Fruit fly (Drosophila melanogaster) whole organism, embryonic: ENCODE measurements around the gene sle.

Source experiments
- Atf6 ChIP-seq: fragments of 200-800 bp; sonication (Bioruptor generic); IDR thresholded peaks from 2 replicates; pipeline ENCODE4 v1.3.6; 2022; ENCODE audit warnings: missing biosample characterization, missing genetic modification characterization
- B-H2 ChIP-seq: fragments of 200-800 bp; sonication (Bioruptor generic); optimal IDR thresholded peaks from 2 replicates; lab custom pipeline; 2018; ENCODE audit warnings: missing biosample characterization, mild to moderate bottlenecking, missing genetic modification characterization
- CG10543 ChIP-seq: fragments of 200-800 bp; sonication (Bioruptor generic); optimal IDR thresholded peaks from 3 replicates; lab custom pipeline; 2017; ENCODE audit warnings: missing biosample characterization, mild to moderate bottlenecking, missing genetic modification characterization, moderate library complexity
- CG14014 ChIP-seq: fragments of 200-800 bp; sonication (Bioruptor generic); IDR thresholded peaks from 2 replicates; pipeline ENCODE4 v1.3.6; 2022; ENCODE audit warnings: missing biosample characterization, missing genetic modification characterization
- CG14667 ChIP-seq: fragments of 200-800 bp; sonication (Bioruptor generic); IDR thresholded peaks from 2 replicates; pipeline ENCODE4 v1.3.6; 2022; ENCODE audit warnings: missing biosample characterization, missing genetic modification characterization
- CG1529 ChIP-seq: fragments of 200-800 bp; sonication (Bioruptor generic); optimal IDR thresholded peaks from 3 replicates; lab custom pipeline; 2018; ENCODE audit warnings: missing biosample characterization, missing genetic modification characterization
- CG15601 ChIP-seq: fragments of 200-800 bp; sonication (Bioruptor generic); optimal IDR thresholded peaks from 3 replicates; lab custom pipeline; 2019; ENCODE audit warnings: missing biosample characterization, mild to moderate bottlenecking, missing genetic modification characterization, moderate library complexity
- CG15696 ChIP-seq: fragments of 200-800 bp; sonication (Bioruptor generic); optimal IDR thresholded peaks from 2 replicates; lab custom pipeline; 2019; ENCODE audit warnings: missing biosample characterization, mild to moderate bottlenecking, missing genetic modification characterization, moderate library complexity
- CG1603 ChIP-seq: fragments of 200-800 bp; sonication (Bioruptor generic); optimal IDR thresholded peaks from 2 replicates; lab custom pipeline; 2019; ENCODE audit warnings: missing biosample characterization, mild to moderate bottlenecking, missing genetic modification characterization, moderate library complexity
- CG17568 ChIP-seq: fragments of 200-800 bp; sonication (Bioruptor generic); optimal IDR thresholded peaks from 2 replicates; lab custom pipeline; 2018; ENCODE audit warnings: missing biosample characterization, mild to moderate bottlenecking, missing genetic modification characterization, moderate library complexity
- CG18619 ChIP-seq: fragments of 200-800 bp; sonication (Bioruptor generic); optimal IDR thresholded peaks from 3 replicates; lab custom pipeline; 2017; ENCODE audit warnings: missing biosample characterization, mild to moderate bottlenecking, missing genetic modification characterization
- CG2120 ChIP-seq: fragments of 200-800 bp; sonication (Bioruptor generic); optimal IDR thresholded peaks from 3 replicates; lab custom pipeline; 2016; ENCODE audit warnings: missing biosample characterization, missing genetic modification characterization
- CG4282 ChIP-seq: fragments of 200-800 bp; sonication (Bioruptor generic); optimal IDR thresholded peaks from 2 replicates; lab custom pipeline; 2016; ENCODE audit warnings: missing biosample characterization, missing genetic modification characterization
- CG7372 ChIP-seq: fragments of 200-800 bp; sonication (Bioruptor generic); IDR thresholded peaks from 2 replicates; pipeline ENCODE4 v1.3.6; 2022; ENCODE audit warnings: missing biosample characterization, missing genetic modification characterization
- CG8478 ChIP-seq: fragments of >200 bp; optimal IDR thresholded peaks from 2 replicates; lab custom pipeline; 2018
- CG8765 ChIP-seq: fragments of 200-800 bp; sonication (Bioruptor generic); IDR thresholded peaks from 2 replicates; pipeline ENCODE4 v1.3.6; 2022; ENCODE audit warnings: missing biosample characterization, missing genetic modification characterization
- CG9609 ChIP-seq: fragments of 200-800 bp; sonication (Bioruptor generic); optimal IDR thresholded peaks from 3 replicates; lab custom pipeline; 2016; ENCODE audit warnings: missing biosample characterization, missing genetic modification characterization
- CoRest ChIP-seq: fragments of 200-800 bp; sonication (Bioruptor generic); optimal IDR thresholded peaks from 3 replicates; lab custom pipeline; 2018; ENCODE audit warnings: missing biosample characterization, mild to moderate bottlenecking, missing genetic modification characterization, moderate library complexity
- D19A ChIP-seq: fragments of 200-800 bp; optimal IDR thresholded peaks from 3 replicates; lab custom pipeline; 2019; ENCODE audit warnings: missing biosample characterization, mild to moderate bottlenecking, missing genetic modification characterization, moderate library complexity
- Dp ChIP-seq: fragments of 200-800 bp; sonication (Bioruptor generic); optimal IDR thresholded peaks from 2 replicates; lab custom pipeline; 2018; ENCODE audit warnings: missing biosample characterization, mild to moderate bottlenecking, missing genetic modification characterization, moderate library complexity
- E2f1 ChIP-seq: fragments of 200-800 bp; sonication (Bioruptor generic); IDR thresholded peaks from 2 replicates; pipeline ENCODE4 v1.3.6; 2022; ENCODE audit warnings: missing biosample characterization, missing genetic modification characterization
- HLH3B ChIP-seq: fragments of 200-800 bp; sonication (Bioruptor generic); IDR thresholded peaks from 2 replicates; pipeline ENCODE4 v1.3.6; 2022; ENCODE audit warnings: missing biosample characterization, missing genetic modification characterization
- Lpt ChIP-seq: fragments of >200 bp; optimal IDR thresholded peaks from 2 replicates; lab custom pipeline; 2018; ENCODE audit warnings: missing biosample characterization, missing genetic modification characterization
- MESR4 ChIP-seq: fragments of 200-800 bp; sonication (Bioruptor generic); optimal IDR thresholded peaks from 2 replicates; lab custom pipeline; 2018; ENCODE audit warnings: missing biosample characterization, mild to moderate bottlenecking, missing genetic modification characterization, moderate library complexity
- NFAT ChIP-seq: fragments of 200-800 bp; sonication (Bioruptor generic); IDR thresholded peaks from 2 replicates; pipeline ENCODE4 v1.3.6; 2022; ENCODE audit warnings: missing biosample characterization, missing genetic modification characterization
- Nf-YB ChIP-seq: fragments of 200-800 bp; sonication (Bioruptor generic); optimal IDR thresholded peaks from 3 replicates; lab custom pipeline; 2019; ENCODE audit warnings: missing biosample characterization, mild to moderate bottlenecking, missing genetic modification characterization, moderate library complexity
- TFAM ChIP-seq: fragments of 200-800 bp; sonication (Bioruptor generic); optimal IDR thresholded peaks from 2 replicates; lab custom pipeline; 2017; ENCODE audit warnings: missing biosample characterization, missing genetic modification characterization, inconsistent platforms
- Trl ChIP-seq, 3 experiments: fragments of >200 bp in 2 of 3; fragments of 200-800 bp in 1 of 3; sonication (Bioruptor generic) in 1 of 3; optimal IDR thresholded peaks; 2 replicates in 1 of 3; 3 replicates in 2 of 3; lab custom pipeline; 2016 to 2017; ENCODE audit warnings: missing biosample characterization in 1 of 3, missing genetic modification characterization in 1 of 3
- ab ChIP-seq: fragments of 200-800 bp; sonication (Bioruptor generic); optimal IDR thresholded peaks from 2 replicates; lab custom pipeline; 2016; ENCODE audit warnings: missing biosample characterization, missing genetic modification characterization
- al ChIP-seq: fragments of 200-800 bp; sonication (Bioruptor generic); IDR thresholded peaks from 2 replicates; pipeline ENCODE4 v1.3.6; 2022; ENCODE audit warnings: missing biosample characterization, missing genetic modification characterization
- gsb-n ChIP-seq: fragments of 200-800 bp; sonication (Bioruptor generic); optimal IDR thresholded peaks from 3 replicates; lab custom pipeline; 2018; ENCODE audit warnings: missing biosample characterization, mild to moderate bottlenecking, missing genetic modification characterization
- hkb ChIP-seq, 2 experiments: fragments of 200-800 bp in 1 of 2; fragments of >200 bp in 1 of 2; sonication (Bioruptor generic) in 1 of 2; IDR thresholded peaks in 1 of 2; optimal IDR thresholded peaks in 1 of 2; 2 replicates each; pipeline versions ENCODE4 v1.3.6 to Lab custom; 2017 to 2022; ENCODE audit warnings: missing biosample characterization in 1 of 2, missing genetic modification characterization in 1 of 2
- kah ChIP-seq: fragments of 200-800 bp; sonication (Bioruptor generic); optimal IDR thresholded peaks from 2 replicates; lab custom pipeline; 2018; ENCODE audit warnings: missing biosample characterization, mild to moderate bottlenecking, missing genetic modification characterization
- nerfin-1 ChIP-seq: fragments of 200-800 bp; sonication (Bioruptor generic); optimal IDR thresholded peaks from 3 replicates; lab custom pipeline; 2019; ENCODE audit warnings: missing biosample characterization, mild to moderate bottlenecking, missing genetic modification characterization, moderate library complexity
- nmo ChIP-seq: fragments of 200-800 bp; sonication (Bioruptor generic); optimal IDR thresholded peaks from 2 replicates; lab custom pipeline; 2018; ENCODE audit warnings: missing biosample characterization, mild to moderate bottlenecking, missing genetic modification characterization, moderate library complexity
- pho ChIP-seq: fragments of 200-800 bp; sonication (Bioruptor generic); optimal IDR thresholded peaks from 2 replicates; lab custom pipeline; 2016; ENCODE audit warnings: missing biosample characterization, missing genetic modification characterization
- pnt ChIP-seq: fragments of 200-800 bp; sonication (Bioruptor generic); optimal IDR thresholded peaks from 3 replicates; lab custom pipeline; 2016; ENCODE audit warnings: missing biosample characterization, missing genetic modification characterization
- sc ChIP-seq, 3 experiments: fragments of >200 bp in 2 of 3; fragments of 200-800 bp in 1 of 3; sonication (Bioruptor generic) in 1 of 3; optimal IDR thresholded peaks; 2 replicates in 2 of 3; 3 replicates in 1 of 3; lab custom pipeline; 2017; ENCODE audit warnings: mild to moderate bottlenecking in 1 of 3, missing biosample characterization in 1 of 3, missing genetic modification characterization in 1 of 3, missing genetic modification reagents in 1 of 3
- stwl ChIP-seq: fragments of 200-800 bp; sonication (Bioruptor generic); optimal IDR thresholded peaks from 3 replicates; lab custom pipeline; 2018; ENCODE audit warnings: missing biosample characterization, mild to moderate bottlenecking, missing genetic modification characterization, moderate library complexity
- vnd ChIP-seq: fragments of 200-800 bp; sonication (Bioruptor generic); IDR thresholded peaks from 3 replicates; pipeline ENCODE4 v1.3.6; 2022; ENCODE audit warnings: missing biosample characterization, missing genetic modification characterization; ENCODE audit not compliant: partially characterized antibody
- zen2 ChIP-seq: fragments of 200-800 bp; sonication (Bioruptor generic); IDR thresholded peaks from 3 replicates; pipeline ENCODE4 v1.3.6; 2022; ENCODE audit warnings: missing biosample characterization, missing genetic modification characterization; ENCODE audit not compliant: partially characterized antibody
- zf30C ChIP-seq: fragments of 200-800 bp; sonication (Bioruptor generic); optimal IDR thresholded peaks from 3 replicates; lab custom pipeline; 2018; ENCODE audit warnings: missing biosample characterization, mild to moderate bottlenecking, missing genetic modification characterization

The sle gene

dm6 chr3R:10349987-10350386 is 17.1 kb downstream of the sle start, which contains the start of gene jumu (continued):
- TF ChIP-seq pnt (no peak), CG18619 (GFP tag; lab: Kevin White, UChicago) (peak; percentile 9), CG10543 (no peak), pho (GFP tag; lab: Kevin White, UChicago) (peak; percentile 17), CG15601 (tag; lab: Kevin White, UChicago) (peak; percentile 61), gsb-n (tag; lab: Kevin White, UChicago) (peak; percentile 10), CG14667 (GFP tag; lab: Robert Waterston, UW) (no peak), MESR4 (GFP tag; lab: Kevin White, UChicago) (peak; percentile 14), CG9609 (GFP tag; lab: Kevin White, UChicago) (peak; percentile 40), zf30C (GFP tag; lab: Kevin White, UChicago) (peak; percentile 2), CG1529 (no peak), NFAT (GFP tag; lab: Robert Waterston, UW) (no peak), CG15696 (tag; lab: Kevin White, UChicago) (peak; percentile 21), Atf6 (no peak), CG7372 (GFP tag; lab: Robert Waterston, UW) (no peak), kah (GFP tag; lab: Kevin White, UChicago) (peak; percentile 3), Trl (optimal IDR thresholded peaks at IDR 0.05; lab: Kevin White, UChicago) (peak; percentile 21 to 32), Trl (GFP tag; optimal IDR thresholded peaks at IDR 0.05; lab: Kevin White, UChicago) (peak; percentile 50), ab (GFP tag; lab: Kevin White, UChicago) (no peak), CG2120 (no peak), CG17568 (GFP tag; lab: Kevin White, UChicago) (no peak), Lpt (no peak), Nf-YB (GFP tag; lab: Kevin White, UChicago) (no peak), nerfin-1 (tag; lab: Kevin White, UChicago) (no peak), zen2 (GFP tag; lab: Robert Waterston, UW) (no peak), CG14014 (GFP tag; lab: Robert Waterston, UW) (no peak), CG8478 (no peak), TFAM (GFP tag; lab: Kevin White, UChicago) (no peak), CG1603 (tag; lab: Kevin White, UChicago) (peak; percentile 87), vnd (no peak), Dp (GFP tag; lab: Kevin White, UChicago) (peak; percentile 92), E2f1 (GFP tag; lab: Robert Waterston, UW) (no peak), CG8765 (GFP tag; lab: Robert Waterston, UW) (no peak), hkb (optimal IDR thresholded peaks at IDR 0.05; lab: Kevin White, UChicago) (peak; percentile 18), hkb (GFP tag; IDR thresholded peaks at IDR 0.05; lab: Robert Waterston, UW) (no peak), CG4282 (GFP tag; lab: Kevin White, UChicago) (peak; percentile 13), nmo (GFP tag; lab: Kevin White, UChicago) (peak; percentile 45), al (GFP tag; lab: Robert Waterston, UW) (no peak), CoRest (peak; percentile 80), B-H2 (GFP tag; lab: Kevin White, UChicago) (peak; percentile 47), HLH3B (GFP tag; lab: Robert Waterston, UW) (no peak), stwl (tag; lab: Kevin White, UChicago) (peak; percentile 36), D19A (peak; percentile 9), sc (optimal IDR thresholded peaks at IDR 0.05; lab: Kevin White, UChicago) (no peak), sc (GFP tag; optimal IDR thresholded peaks at IDR 0.05; lab: Kevin White, UChicago) (no peak)
